Fruit fly (Drosophila melanogaster) whole organism, prepupa: ENCODE data around the gene Blimp-1.

Experiments
- CG8119 ChIP-seq: fragments of 200-800 bp; sonication (Bioruptor generic); IDR thresholded peaks from 3 replicates; pipeline ENCODE4 v1.3.6; 2022; ENCODE audit warnings: missing biosample characterization, missing genetic modification characterization
- Hr4 ChIP-seq: fragments of 200-800 bp; sonication (Bioruptor generic); optimal IDR thresholded peaks from 3 replicates; lab custom pipeline; 2016; ENCODE audit warnings: missing biosample characterization, missing genetic modification characterization
- Lpt ChIP-seq: fragments of 200-800 bp; sonication (Bioruptor generic); optimal IDR thresholded peaks from 3 replicates; lab custom pipeline; 2016; ENCODE audit warnings: missing biosample characterization, missing genetic modification characterization
- OdsH ChIP-seq: fragments of 200-800 bp; sonication (Bioruptor generic); optimal IDR thresholded peaks from 3 replicates; lab custom pipeline; 2016; ENCODE audit warnings: missing biosample characterization, missing genetic modification characterization

dm6 chr3L:5664719-5664973 lies 33.9 kb downstream of the Blimp-1 start:
- TF ChIP-seq Lpt (GFP tag; lab: Kevin White, UChicago), result no peak
- no peak for TF ChIP-seq Hr4
- TF ChIP-seq OdsH, result no peak
- no peak for TF ChIP-seq CG8119 (GFP tag; lab: Robert Waterston, UW)
